Fruit fly (Drosophila melanogaster): ENCODE measurements around the gene TwdlE.

The TwdlE gene

DNA sequence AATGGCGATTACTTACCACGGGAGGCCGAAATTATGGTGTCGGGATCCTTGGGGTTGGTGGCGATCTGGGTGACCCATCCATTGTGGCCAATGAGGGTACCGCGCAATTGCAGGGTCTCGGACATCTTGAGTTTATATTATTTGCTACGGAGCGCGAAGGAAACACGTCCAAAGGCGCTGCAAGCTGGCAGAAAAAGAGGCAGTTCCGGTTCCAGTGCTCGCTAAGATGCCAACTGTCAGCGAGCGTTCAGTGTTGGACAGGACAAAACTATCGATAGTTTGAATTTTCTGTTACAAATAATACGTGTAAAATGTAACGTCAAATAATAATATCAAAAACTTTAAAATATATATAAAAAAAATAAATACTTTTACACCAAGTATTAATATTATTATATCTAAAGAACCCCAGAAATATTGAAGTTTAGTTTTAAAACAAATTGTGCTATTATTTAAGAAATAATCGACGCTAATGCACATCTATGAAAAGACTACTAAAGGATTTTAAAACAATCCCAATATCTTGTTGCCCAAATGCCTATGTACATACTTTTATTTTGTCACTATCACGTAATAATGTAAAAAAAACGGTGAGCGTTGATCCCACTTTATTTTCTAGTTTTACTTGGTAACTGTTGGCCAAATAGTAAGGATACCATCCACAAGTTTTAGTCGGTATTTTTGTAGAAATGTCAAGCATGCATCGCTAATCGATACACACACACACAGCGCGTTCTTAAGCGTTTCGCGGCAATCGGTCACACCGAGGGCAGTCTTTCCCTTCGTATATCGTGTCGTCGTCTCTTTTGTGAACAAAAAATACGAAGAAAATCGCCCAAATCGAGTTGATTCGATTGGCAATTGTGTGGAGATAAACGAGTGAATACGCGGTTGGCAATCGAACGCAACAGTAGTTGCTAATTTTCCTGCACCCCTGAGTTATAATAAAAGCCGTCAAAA lies 33.3 kb downstream of the TwdlE start, which contains the start of the genes Rack1 and mts (continued):
- TF ChIP-seq Met (GFP tag; optimal IDR thresholded peaks at IDR 0.05) (peak; percentile 78), Ets96B (tag; optimal IDR thresholded peaks at IDR 0.05) (no peak), Sox15 (GFP tag; optimal IDR thresholded peaks at IDR 0.05) (peak; percentile 38), fd85E (GFP tag; optimal IDR thresholded peaks at IDR 0.05) (peak; percentile 72), Eip75B (GFP tag; optimal IDR thresholded peaks at IDR 0.05) (peak; percentile 71), CG8319 (GFP tag; optimal IDR thresholded peaks at IDR 0.05) (peak; percentile 61), Lpt (GFP tag; optimal IDR thresholded peaks at IDR 0.05) (no peak), CG9139 (GFP tag; optimal IDR thresholded peaks at IDR 0.05) (peak; percentile 82), Sox102F (GFP tag; optimal IDR thresholded peaks at IDR 0.05) (peak; percentile 78), CG4318 (GFP tag; optimal IDR thresholded peaks at IDR 0.05) (no peak), Gug (GFP tag; IDR thresholded peaks at IDR 0.05) (no peak), Ets21C (GFP tag; optimal IDR thresholded peaks at IDR 0.05) (no peak), Eip93F (GFP tag; optimal IDR thresholded peaks at IDR 0.05) (no peak), Sox14 (GFP tag; optimal IDR thresholded peaks at IDR 0.05) (no peak), Eip78C (GFP tag) (peak; percentile 94), acj6 (GFP tag; optimal IDR thresholded peaks at IDR 0.05) (peak; percentile 74)

dm6 chr2L:7821279-7821848 lies 39.3 kb downstream of the TwdlE start:
- no peak for TF ChIP-seq Hr38 (GFP tag; optimal IDR thresholded peaks at IDR 0.05)
- no peak for TF ChIP-seq fd85E (GFP tag; optimal IDR thresholded peaks at IDR 0.05)
- TF ChIP-seq Sox14 (GFP tag; optimal IDR thresholded peaks at IDR 0.05): peak; percentile 47
- peak; percentile 58 for TF ChIP-seq Hr4 (GFP tag; optimal IDR thresholded peaks at IDR 0.05)
- TF ChIP-seq OdsH (GFP tag; optimal IDR thresholded peaks at IDR 0.05): peak; percentile 50
- TF ChIP-seq CG3919 (GFP tag; optimal IDR thresholded peaks at IDR 0.05): peak; percentile 67
- TF ChIP-seq CG6792 (GFP tag; optimal IDR thresholded peaks at IDR 0.05): peak; percentile 29
- TF ChIP-seq vri (GFP tag; optimal IDR thresholded peaks at IDR 0.05): peak; percentile 45
- no peak for TF ChIP-seq CG7368 (GFP tag; optimal IDR thresholded peaks at IDR 0.05)
- peak; percentile 25 for TF ChIP-seq fkh (GFP tag; optimal IDR thresholded peaks at IDR 0.05)
- no peak for TF ChIP-seq CG6276 (GFP tag; optimal IDR thresholded peaks at IDR 0.05)
- TF ChIP-seq CG32006 (GFP tag; optimal IDR thresholded peaks at IDR 0.05): no peak
- peak; percentile 40; the same call in 1 of the 2 replicates for TF ChIP-seq Gug (GFP tag; IDR thresholded peaks at IDR 0.05)
- TF ChIP-seq topi (GFP tag; optimal IDR thresholded peaks at IDR 0.05): peak; percentile 50
- TF ChIP-seq Met (GFP tag; optimal IDR thresholded peaks at IDR 0.05): peak; percentile 55
- TF ChIP-seq CG6163 (GFP tag; IDR thresholded peaks at IDR 0.05): no peak
- peak; percentile 50 for TF ChIP-seq CG10631 (GFP tag; optimal IDR thresholded peaks at IDR 0.05)
- no peak for TF ChIP-seq Smox (GFP tag; optimal IDR thresholded peaks at IDR 0.05)
- no peak for TF ChIP-seq dac (GFP tag; optimal IDR thresholded peaks at IDR 0.05)
- TF ChIP-seq CG1621 (tag; optimal IDR thresholded peaks at IDR 0.05): no peak
- peak; percentile 52 for TF ChIP-seq achi (GFP tag; optimal IDR thresholded peaks at IDR 0.05)
- peak; percentile 36 to 63 for TF ChIP-seq ss (GFP tag; optimal IDR thresholded peaks at IDR 0.05)
- TF ChIP-seq CG11762 (GFP tag; optimal IDR thresholded peaks at IDR 0.05; ENCODE audit: insufficient read depth): no peak
- no peak for TF ChIP-seq salr (GFP tag; optimal IDR thresholded peaks at IDR 0.05)
- TF ChIP-seq CG11902 (GFP tag; optimal IDR thresholded peaks at IDR 0.05): peak; percentile 8
- peak; percentile 83 for TF ChIP-seq Eip78C (GFP tag)
- TF ChIP-seq Sox102F (GFP tag; optimal IDR thresholded peaks at IDR 0.05): peak; percentile 38
- TF ChIP-seq CG6808 (GFP tag; optimal IDR thresholded peaks at IDR 0.05): no peak
- peak; percentile 49 for TF ChIP-seq CG8632 (GFP tag; optimal IDR thresholded peaks at IDR 0.05)
- TF ChIP-seq esn (GFP tag; optimal IDR thresholded peaks at IDR 0.05): peak; percentile 56
- TF ChIP-seq Blimp-1 (GFP tag; optimal IDR thresholded peaks at IDR 0.05): peak; percentile 30
- peak; percentile 62 for TF ChIP-seq Hr39 (GFP tag; optimal IDR thresholded peaks at IDR 0.05)
- TF ChIP-seq CG3032 (tag; optimal IDR thresholded peaks at IDR 0.05): peak; percentile 9
- peak; percentile 26; the same call in 1 of the 2 replicates for TF ChIP-seq CG15336 (GFP tag; IDR thresholded peaks at IDR 0.05)
- peak; percentile 10 for TF ChIP-seq Eip75B (GFP tag; optimal IDR thresholded peaks at IDR 0.05)
- no peak for TF ChIP-seq CG4318 (GFP tag; optimal IDR thresholded peaks at IDR 0.05)
- TF ChIP-seq spab (GFP tag; optimal IDR thresholded peaks at IDR 0.05): no peak
- peak; percentile 51 for TF ChIP-seq pdm3 (GFP tag; optimal IDR thresholded peaks at IDR 0.05)

All from whole organism, prepupa.